Worm (Caenorhabditis elegans): ENCODE measurements around the gene F22B5.4.
A peak's percentile ranks its signal among the peaks of the same experiment; 100 is the strongest.

F22B5.4 gene

DNA sequence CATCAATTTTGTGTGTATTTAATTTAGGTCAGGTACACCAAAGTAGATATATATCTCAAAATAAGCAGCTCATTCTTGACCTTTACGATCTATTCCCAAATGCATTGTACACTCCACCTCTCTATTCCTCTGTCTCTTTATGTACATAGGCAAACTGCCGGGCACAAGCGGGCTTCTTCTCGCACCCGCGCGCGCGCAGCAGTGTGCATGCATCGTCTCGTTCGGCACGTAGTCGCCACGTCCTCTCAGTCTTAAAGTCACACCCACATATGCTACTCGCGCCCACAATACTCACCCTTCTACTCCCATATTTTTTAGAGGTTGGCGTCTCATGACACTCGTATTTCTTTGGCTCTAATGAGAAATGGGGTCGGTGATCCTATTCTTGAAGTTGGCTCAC lies 1.9 kb downstream of the F22B5.4 start:
- TF ChIP-seq ceh-82 (tag; optimal IDR thresholded peaks at IDR 0.05) = no peak
- TF ChIP-seq zag-1 (tag; optimal IDR thresholded peaks at IDR 0.05) = peak; percentile 6
- TF ChIP-seq peb-1 (tag; optimal IDR thresholded peaks at IDR 0.05) = no peak
- TF ChIP-seq mdl-1 (tag; optimal IDR thresholded peaks at IDR 0.05) = no peak
- no peak for TF ChIP-seq nhr-23 (tag; optimal IDR thresholded peaks at IDR 0.05)
- no peak for TF ChIP-seq ztf-1 (GFP tag; conservative IDR thresholded peaks at IDR 0.05)
- TF ChIP-seq nhr-11 (tag; optimal IDR thresholded peaks at IDR 0.05) = no peak
- no peak for TF ChIP-seq ama-1 (optimal IDR thresholded peaks at IDR 0.05)
- peak; percentile 23 for TF ChIP-seq C34F6.9 (tag; optimal IDR thresholded peaks at IDR 0.05)
- no peak for TF ChIP-seq mab-5 (tag; optimal IDR thresholded peaks at IDR 0.05)
- TF ChIP-seq lin-11 (tag; optimal IDR thresholded peaks at IDR 0.05) = no peak
- TF ChIP-seq nhr-129 (tag; optimal IDR thresholded peaks at IDR 0.05) = peak; percentile 18
- no peak for TF ChIP-seq skn-1 (tag; optimal IDR thresholded peaks at IDR 0.05)

DNA sequence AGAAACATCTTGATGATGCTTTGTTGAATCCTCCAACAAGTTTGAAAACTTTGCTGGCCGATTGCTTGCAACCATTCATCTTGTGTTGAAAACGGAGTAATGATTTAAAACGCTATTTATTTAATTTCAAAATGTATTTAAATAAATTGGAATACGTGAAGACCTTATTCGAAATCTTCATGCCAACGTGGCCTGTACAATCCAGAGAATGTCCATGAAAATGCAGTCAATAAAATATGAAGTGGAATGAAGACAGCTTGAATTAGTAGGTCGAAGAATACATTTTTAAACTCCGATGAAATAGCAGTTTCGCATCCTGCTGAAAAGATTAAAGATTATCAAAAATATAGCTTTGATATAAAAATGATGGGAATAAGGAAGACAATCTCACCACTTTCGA lies 5.0 kb downstream of the F22B5.4 start, which contains the start of gene F22B5.5:
TSS of gene F22B5.5 (minus strand) at position 101 of the 400 bp plus-strand sequence.
- no peak for TF ChIP-seq skn-1 (tag; optimal IDR thresholded peaks at IDR 0.05)
- TF ChIP-seq crh-2 (tag; optimal IDR thresholded peaks at IDR 0.05) = no peak
- no peak for TF ChIP-seq lin-11 (tag; optimal IDR thresholded peaks at IDR 0.05)
- TF ChIP-seq ama-1 (optimal IDR thresholded peaks at IDR 0.05) = no peak
- TF ChIP-seq elt-1 (tag; optimal IDR thresholded peaks at IDR 0.05) = no peak
- TF ChIP-seq ztf-4 (tag; optimal IDR thresholded peaks at IDR 0.05) = no peak
- TF ChIP-seq dmd-4 (tag; optimal IDR thresholded peaks at IDR 0.05) = no peak
- TF ChIP-seq unc-55 (GFP tag; optimal IDR thresholded peaks at IDR 0.05) = no peak
- TF ChIP-seq lsy-2 (tag; optimal IDR thresholded peaks at IDR 0.05) = no peak
- no peak for TF ChIP-seq nhr-23 (tag; optimal IDR thresholded peaks at IDR 0.05)

DNA sequence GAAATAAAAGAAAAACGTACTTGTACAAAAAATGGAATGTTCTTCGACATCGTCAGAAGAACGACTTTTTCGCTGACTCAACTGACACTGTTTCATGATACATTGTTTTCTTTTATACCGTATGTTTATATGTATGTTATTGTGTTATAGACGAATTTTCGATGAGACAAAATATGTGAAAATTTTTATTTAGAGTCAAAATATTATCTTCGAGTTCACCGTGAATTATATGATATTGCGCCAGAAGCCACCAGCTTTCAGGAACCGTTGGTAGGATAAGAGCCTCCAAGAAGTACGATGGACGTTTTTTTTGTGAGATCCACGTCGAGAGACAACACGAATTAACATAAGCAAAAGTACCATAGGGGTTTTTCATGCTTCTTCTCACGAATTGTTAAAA lies 6.6 kb downstream of the F22B5.4 start, which contains the start of gene F22B5.6:
TSS of gene F22B5.6 (minus strand) at position 101 of the 400 bp plus-strand sequence.
- TF ChIP-seq ama-1 (optimal IDR thresholded peaks at IDR 0.05) (no peak), lin-11 (tag; optimal IDR thresholded peaks at IDR 0.05) (no peak), ceh-82 (tag; optimal IDR thresholded peaks at IDR 0.05) (no peak), ztf-11 (tag; optimal IDR thresholded peaks at IDR 0.05) (no peak), nhr-12 (tag; optimal IDR thresholded peaks at IDR 0.05) (no peak), unc-55 (GFP tag; optimal IDR thresholded peaks at IDR 0.05) (no peak), skn-1 (tag; optimal IDR thresholded peaks at IDR 0.05) (no peak), nhr-129 (tag; optimal IDR thresholded peaks at IDR 0.05) (no peak), mab-5 (tag; optimal IDR thresholded peaks at IDR 0.05) (no peak), nhr-6 (tag; optimal IDR thresholded peaks at IDR 0.05) (no peak), C34F6.9 (tag; optimal IDR thresholded peaks at IDR 0.05) (no peak), egl-27 (tag; optimal IDR thresholded peaks at IDR 0.05) (no peak)

DNA sequence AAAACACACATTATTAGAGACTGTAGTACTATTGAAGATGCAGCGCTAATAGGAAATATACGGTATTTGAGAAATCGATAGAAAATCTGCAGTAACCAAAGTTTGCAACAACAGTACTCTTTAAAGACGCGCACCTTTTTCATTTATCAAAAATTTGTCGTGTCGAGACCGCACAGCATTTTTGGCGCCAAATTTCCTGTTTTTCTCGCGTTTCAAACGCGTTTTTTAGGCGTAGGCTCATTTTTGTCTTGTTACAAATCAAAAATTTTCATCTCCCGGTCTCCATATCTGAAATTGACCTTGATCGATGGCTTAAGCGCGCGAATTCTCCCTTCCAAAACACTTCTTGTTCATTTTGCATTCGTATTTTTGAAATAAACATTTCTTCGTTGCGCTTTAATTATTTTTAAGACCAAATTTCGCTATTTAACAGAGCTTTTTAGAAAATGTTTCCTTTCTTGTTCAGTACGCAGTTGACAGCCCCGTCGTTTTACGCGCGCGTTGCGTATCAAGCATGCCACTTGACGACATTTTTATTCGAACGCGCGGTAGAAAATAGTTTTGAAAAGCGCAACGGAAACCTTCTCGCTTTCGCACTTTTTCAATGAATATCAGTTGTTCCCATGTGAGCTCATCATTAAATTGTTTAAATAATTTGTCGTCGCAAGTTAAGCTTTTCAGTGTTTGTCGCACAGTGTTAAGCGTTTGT lies 7.3 kb downstream of the F22B5.4 start:
- TF ChIP-seq sma-3 (GFP tag; optimal IDR thresholded peaks at IDR 0.05) = no peak
- TF ChIP-seq gmeb-1 (tag; optimal IDR thresholded peaks at IDR 0.05) = no peak
- no peak for TF ChIP-seq crh-2 (tag; optimal IDR thresholded peaks at IDR 0.05)
- TF ChIP-seq Y55F3AM.14 (GFP tag; optimal IDR thresholded peaks at IDR 0.05) = no peak
- TF ChIP-seq lin-13 (GFP tag; optimal IDR thresholded peaks at IDR 0.05) = no peak
- no peak for TF ChIP-seq alr-1 (tag; optimal IDR thresholded peaks at IDR 0.05)

DNA sequence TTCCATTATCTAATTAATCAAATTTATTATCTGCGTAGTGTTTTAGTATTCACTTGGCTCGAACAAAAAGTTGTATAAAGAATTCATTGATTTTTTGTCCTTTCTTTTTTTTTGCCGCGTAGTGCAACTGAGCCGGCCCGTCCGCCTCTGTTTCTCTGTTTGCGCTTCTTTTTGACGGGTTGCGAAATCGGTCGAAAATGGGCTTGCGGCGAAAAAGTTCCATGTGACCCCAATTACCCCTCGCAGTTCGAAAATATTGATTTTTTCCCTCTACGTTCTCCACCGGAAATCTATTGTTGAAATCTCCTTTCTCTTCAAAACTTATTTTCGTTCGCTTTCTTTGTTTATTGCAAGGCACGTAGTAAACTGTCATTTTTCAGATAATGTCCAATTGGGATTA lies 7.9 kb downstream of the F22B5.4 start, which contains the start of gene zyg-9:
TSS of gene zyg-9 (plus strand) at position 381 of the 400 bp plus-strand sequence.
- TF ChIP-seq lsy-2 (tag; optimal IDR thresholded peaks at IDR 0.05) (peak in 1 of 2 experiments; percentile 29), C34F6.9 (tag; optimal IDR thresholded peaks at IDR 0.05) (peak; percentile 63), nhr-129 (tag; optimal IDR thresholded peaks at IDR 0.05) (peak; percentile 26), mab-5 (tag; optimal IDR thresholded peaks at IDR 0.05) (no peak), unc-55 (GFP tag; optimal IDR thresholded peaks at IDR 0.05) (peak; percentile 30)

DNA sequence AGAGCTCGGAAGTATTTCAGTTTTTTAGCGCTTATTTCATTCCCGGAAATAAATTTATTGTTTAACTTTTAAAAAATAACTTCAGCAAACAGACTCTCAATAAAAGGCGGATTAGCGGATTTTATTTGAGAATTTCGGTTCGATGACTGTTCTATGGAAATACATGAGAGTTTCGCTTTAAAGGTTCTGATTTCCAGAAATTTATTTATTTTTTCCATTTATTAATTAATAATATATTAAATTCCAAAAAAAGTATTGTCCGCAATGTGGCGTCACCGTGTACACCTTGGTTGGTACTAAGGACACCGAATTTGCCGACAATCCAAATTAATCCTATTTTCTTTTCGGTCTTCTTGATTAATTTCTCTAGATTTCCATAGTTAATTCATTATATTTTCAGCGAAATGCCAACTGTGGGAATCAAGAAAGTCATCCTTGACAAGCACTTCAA lies 15.0 kb downstream of the F22B5.4 start, which contains the start of gene fars-3:
TSS of gene fars-3 (plus strand) at position 401 of the 451 bp plus-strand sequence.
- TF ChIP-seq nhr-11 (tag; optimal IDR thresholded peaks at IDR 0.05) (no peak), ama-1 (optimal IDR thresholded peaks at IDR 0.05) (peak; percentile 26), blmp-1 (tag; optimal IDR thresholded peaks at IDR 0.05; ENCODE audit: insufficient read depth) (no peak), ztf-11 (tag; optimal IDR thresholded peaks at IDR 0.05) (no peak), skn-1 (tag; optimal IDR thresholded peaks at IDR 0.05) (no peak), ceh-16 (tag; optimal IDR thresholded peaks at IDR 0.05) (no peak), nhr-129 (tag; optimal IDR thresholded peaks at IDR 0.05) (no peak), alr-1 (tag; optimal IDR thresholded peaks at IDR 0.05) (no peak), C34F6.9 (tag; optimal IDR thresholded peaks at IDR 0.05) (peak; percentile 39), lsy-2 (tag; optimal IDR thresholded peaks at IDR 0.05) (peak in 1 of 2 experiments; percentile 49), ceh-82 (tag; optimal IDR thresholded peaks at IDR 0.05) (no peak), nhr-237 (tag; optimal IDR thresholded peaks at IDR 0.05) (no peak), sma-3 (GFP tag; optimal IDR thresholded peaks at IDR 0.05) (no peak)

All from whole organism, L2 larva.